Worm (Caenorhabditis elegans) whole organism, L4/young adult: ENCODE measurements around the gene C04C3.6.

Source experiments
- W03F9.2 ChIP-seq: fragments of 150-350 bp; optimal IDR thresholded peaks from 2 replicates; lab custom pipeline; 2014; ENCODE audit warnings: missing biosample characterization, missing genetic modification characterization
- dao-5 ChIP-seq: sonication (generic microtip); optimal IDR thresholded peaks from 2 replicates; lab custom pipeline; 2016; ENCODE audit warnings: missing genotype, missing genetic modification characterization, moderate library complexity, missing compliant biosample characterization
- him-1 ChIP-seq: sonication (generic microtip); optimal IDR thresholded peaks from 2 replicates; lab custom pipeline; 2016; ENCODE audit warnings: missing genotype, missing genetic modification reagents, missing genetic modification characterization, missing compliant biosample characterization

ce11 chrIV:3398078-3398477, 24.3 kb downstream of the C04C3.6 start:
- TF ChIP-seq W03F9.2: no peak
- TF ChIP-seq him-1 (tag; lab: Kevin White, UChicago): no peak
- no peak for TF ChIP-seq dao-5 (tag; lab: Kevin White, UChicago)
